Worm (Caenorhabditis elegans) whole organism, young adult: ENCODE data around the gene R151.8.

Experiments used
- B0261.1 ChIP-seq: sonication (generic microtip); optimal IDR thresholded peaks from 2 replicates; lab custom pipeline; 2016; ENCODE audit warnings: mild to moderate bottlenecking, missing genetic modification characterization, moderate library complexity, missing compliant biosample characterization
- B0336.3 ChIP-seq: fragments of 200-800 bp; sonication (Bioruptor generic); IDR thresholded peaks from 2 replicates; pipeline ENCODE4 v1.3.6; 2022; ENCODE audit warnings: missing genetic modification characterization, missing compliant biosample characterization
- C06A6.2 ChIP-seq: fragments of 200-800 bp; sonication (Bioruptor generic); conservative IDR thresholded peaks from 2 replicates; pipeline ENCODE4 v1.3.6; 2022; ENCODE audit warnings: missing genetic modification characterization, missing compliant biosample characterization
- D2030.7 ChIP-seq: fragments of 200-800 bp; sonication (Bioruptor generic); IDR thresholded peaks from 2 replicates; pipeline ENCODE4 v1.3.6; 2022; ENCODE audit warnings: missing genetic modification reagents, missing genetic modification characterization, missing compliant biosample characterization
- F10E7.11 ChIP-seq: sonication (generic microtip); optimal IDR thresholded peaks from 2 replicates; lab custom pipeline; 2017; ENCODE audit warnings: mild to moderate bottlenecking, missing genetic modification characterization, moderate library complexity, missing compliant biosample characterization
- F39B2.1 ChIP-seq: fragments of 200-800 bp; sonication (Bioruptor generic); IDR thresholded peaks from 2 replicates; pipeline ENCODE4 v1.3.6; 2022; ENCODE audit warnings: missing genetic modification reagents, missing genetic modification characterization, missing compliant biosample characterization
- F49E8.2 ChIP-seq: sonication (generic microtip); optimal IDR thresholded peaks from 3 replicates; lab custom pipeline; 2017; ENCODE audit warnings: missing genetic modification characterization, mild to moderate bottlenecking, missing compliant biosample characterization, antibody characterized with exemption, moderate library complexity; ENCODE audit not compliant: insufficient read depth
- F55B11.4 ChIP-seq: sonication (generic microtip); optimal IDR thresholded peaks from 2 replicates; lab custom pipeline; 2016; ENCODE audit warnings: missing compliant biosample characterization, missing genetic modification characterization, borderline replicate concordance; ENCODE audit not compliant: insufficient read depth
- F57A8.1 ChIP-seq: fragments of 200-800 bp; sonication (Bioruptor generic); optimal IDR thresholded peaks from 2 replicates; lab custom pipeline; 2018; ENCODE audit warnings: mild to moderate bottlenecking, missing genetic modification characterization, moderate library complexity, missing compliant biosample characterization
- K11D2.4 ChIP-seq: fragments of 200-800 bp; sonication (Bioruptor generic); IDR thresholded peaks from 2 replicates; pipeline ENCODE4 v1.3.6; 2022; ENCODE audit warnings: missing genetic modification reagents, missing genetic modification characterization, missing compliant biosample characterization
- K12H6.12 ChIP-seq: fragments of 200-800 bp; sonication (Bioruptor generic); optimal IDR thresholded peaks from 2 replicates; lab custom pipeline; 2018; ENCODE audit warnings: mild to moderate bottlenecking, missing genetic modification characterization, missing compliant biosample characterization
- ZK185.1 ChIP-seq: sonication (generic microtip); optimal IDR thresholded peaks from 2 replicates; lab custom pipeline; 2016; ENCODE audit warnings: mild to moderate bottlenecking, missing genetic modification characterization, missing compliant biosample characterization; ENCODE audit not compliant: poor library complexity, severe bottlenecking
- akir-1 ChIP-seq: fragments of 200-800 bp; sonication (Bioruptor generic); optimal IDR thresholded peaks from 2 replicates; lab custom pipeline; 2018; ENCODE audit warnings: mild to moderate bottlenecking, missing genetic modification characterization, moderate library complexity, missing compliant biosample characterization
- aptf-2 ChIP-seq: fragments of 200-800 bp; sonication (Bioruptor generic); conservative IDR thresholded peaks from 2 replicates; pipeline ENCODE4 v1.3.6; 2022; ENCODE audit warnings: missing genetic modification reagents, missing genetic modification characterization, missing compliant biosample characterization
- atf-7 ChIP-seq: sonication (generic microtip); optimal IDR thresholded peaks from 2 replicates; lab custom pipeline; 2017; ENCODE audit warnings: mild to moderate bottlenecking, missing genetic modification characterization, missing compliant biosample characterization
- attf-5 ChIP-seq: fragments of 200-800 bp; sonication (Bioruptor generic); optimal IDR thresholded peaks from 2 replicates; lab custom pipeline; 2018; ENCODE audit warnings: mild to moderate bottlenecking, missing genetic modification characterization, missing compliant biosample characterization
- cebp-1 ChIP-seq, 2 experiments: fragments of 200-800 bp in 1 of 2; sonication (Bioruptor generic) in 1 of 2; sonication (generic microtip) in 1 of 2; IDR thresholded peaks in 1 of 2; optimal IDR thresholded peaks in 1 of 2; 2 replicates each; pipeline versions ENCODE4 v1.3.6 to Lab custom; 2017 to 2022; ENCODE audit warnings: missing compliant biosample characterization in 2 of 2, missing genetic modification characterization in 2 of 2, mild to moderate bottlenecking in 1 of 2, missing genetic modification reagents in 1 of 2, moderate library complexity in 1 of 2
- ceh-79 ChIP-seq: sonication (generic microtip); optimal IDR thresholded peaks from 2 replicates; lab custom pipeline; 2017; ENCODE audit warnings: mild to moderate bottlenecking, missing genetic modification characterization, missing compliant biosample characterization
- chd-7 ChIP-seq: sonication (generic microtip); optimal IDR thresholded peaks from 2 replicates; lab custom pipeline; 2016; ENCODE audit warnings: mild to moderate bottlenecking, missing genetic modification characterization, moderate library complexity, missing compliant biosample characterization
- die-1 ChIP-seq: sonication (generic microtip); optimal IDR thresholded peaks from 2 replicates; lab custom pipeline; 2016; ENCODE audit warnings: missing genotype, mild to moderate bottlenecking, missing genetic modification characterization, missing compliant biosample characterization
- dox-1 ChIP-seq: fragments of 200-800 bp; sonication (Bioruptor generic); IDR thresholded peaks from 2 replicates; pipeline ENCODE4 v1.3.6; 2022; ENCODE audit warnings: missing genetic modification reagents, missing genetic modification characterization, missing compliant biosample characterization
- egrh-3 ChIP-seq: fragments of 200-800 bp; sonication (Bioruptor generic); IDR thresholded peaks from 2 replicates; pipeline ENCODE4 v1.3.6; 2022; ENCODE audit warnings: missing genetic modification reagents, missing genetic modification characterization, missing compliant biosample characterization
- fkh-3 ChIP-seq: sonication (generic microtip); optimal IDR thresholded peaks from 2 replicates; lab custom pipeline; 2016; ENCODE audit warnings: mild to moderate bottlenecking, missing genetic modification characterization, missing compliant biosample characterization
- gei-17 ChIP-seq: fragments of 200-800 bp; sonication (Bioruptor generic); optimal IDR thresholded peaks from 2 replicates; lab custom pipeline; 2018; ENCODE audit warnings: mild to moderate bottlenecking, missing genetic modification characterization, missing compliant biosample characterization
- lag-1 ChIP-seq: fragments of 200-800 bp; sonication (Bioruptor generic); IDR thresholded peaks from 2 replicates; pipeline ENCODE4 v1.3.6; 2022; ENCODE audit warnings: missing genetic modification reagents, missing genetic modification characterization, missing compliant biosample characterization
- let-607 ChIP-seq, 2 experiments: fragments of 200-800 bp in 1 of 2; sonication (Bioruptor generic) in 1 of 2; sonication (generic microtip) in 1 of 2; optimal IDR thresholded peaks; 2 replicates each; lab custom pipeline; 2016 to 2018; ENCODE audit warnings: mild to moderate bottlenecking in 2 of 2, missing compliant biosample characterization in 2 of 2, missing genetic modification characterization in 2 of 2, moderate library complexity in 2 of 2, missing genotype in 1 of 2
- lin-35 ChIP-seq, 3 experiments: fragments of 150-350 bp in 2 of 3; sonication (generic microtip) in 1 of 3; optimal IDR thresholded peaks; 2 replicates each; lab custom pipeline; 2014 to 2018; ENCODE audit warnings: missing biosample characterization in 3 of 3, missing genetic modification characterization in 3 of 3, missing genetic modification reagents in 3 of 3
- lin-54 ChIP-seq: fragments of 200-800 bp; sonication (Bioruptor generic); optimal IDR thresholded peaks from 2 replicates; lab custom pipeline; 2018; ENCODE audit warnings: mild to moderate bottlenecking, missing genetic modification characterization, missing compliant biosample characterization
- lsy-27 ChIP-seq: sonication (generic microtip); optimal IDR thresholded peaks from 2 replicates; lab custom pipeline; 2017; ENCODE audit warnings: missing genetic modification characterization, mild to moderate bottlenecking, missing compliant biosample characterization, antibody characterized with exemption, missing genotype, borderline replicate concordance; ENCODE audit not compliant: insufficient read depth
- mcd-1 ChIP-seq: fragments of 200-800 bp; sonication (Bioruptor generic); IDR thresholded peaks from 2 replicates; pipeline ENCODE4 v1.3.6; 2022; ENCODE audit warnings: missing genetic modification reagents, missing genetic modification characterization, missing compliant biosample characterization
- mes-4 ChIP-seq: sonication (generic microtip); optimal IDR thresholded peaks from 2 replicates; lab custom pipeline; 2016; ENCODE audit warnings: missing genotype, missing genetic modification characterization, missing compliant biosample characterization
- mxl-1 ChIP-seq: sonication (generic microtip); optimal IDR thresholded peaks from 2 replicates; lab custom pipeline; 2016; ENCODE audit warnings: missing genetic modification characterization, missing compliant biosample characterization
- nfya-1 ChIP-seq: sonication (generic microtip); optimal IDR thresholded peaks from 2 replicates; lab custom pipeline; 2017; ENCODE audit warnings: antibody characterized with exemption, missing compliant biosample characterization, missing genetic modification characterization, borderline replicate concordance; ENCODE audit not compliant: insufficient read depth
- nfya-2 ChIP-seq: fragments of 200-800 bp; sonication (Bioruptor generic); IDR thresholded peaks from 2 replicates; pipeline ENCODE4 v1.3.6; 2022; ENCODE audit warnings: missing genetic modification reagents, missing genetic modification characterization, missing compliant biosample characterization
- nfyb-1 ChIP-seq: fragments of 200-800 bp; sonication (Bioruptor generic); IDR thresholded peaks from 2 replicates; pipeline ENCODE4 v1.3.6; 2022; ENCODE audit warnings: missing genetic modification reagents, missing genetic modification characterization, missing compliant biosample characterization
- nhr-80 ChIP-seq: sonication (generic microtip); optimal IDR thresholded peaks from 2 replicates; lab custom pipeline; 2016; ENCODE audit warnings: missing genetic modification characterization, missing compliant biosample characterization
- pha-4 ChIP-seq: fragments of 150-350 bp; sonication (generic microtip); optimal IDR thresholded peaks from 2 replicates; lab custom pipeline; 2014; ENCODE audit warnings: missing biosample characterization, missing genetic modification reagents, missing genetic modification characterization
- rcor-1 ChIP-seq: fragments of 200-800 bp; sonication (Bioruptor generic); IDR thresholded peaks from 2 replicates; pipeline ENCODE4 v1.3.6; 2022; ENCODE audit warnings: missing genetic modification reagents, missing genetic modification characterization, missing compliant biosample characterization
- rec-8 ChIP-seq, 2 experiments: sonication (generic microtip); optimal IDR thresholded peaks; 2 replicates each; lab custom pipeline; 2016; ENCODE audit warnings: mild to moderate bottlenecking in 2 of 2, missing genetic modification characterization in 2 of 2, missing genetic modification reagents in 2 of 2, missing genotype in 2 of 2, missing biosample characterization in 1 of 2, missing compliant biosample characterization in 1 of 2, moderate library complexity in 1 of 2
- repo-1 ChIP-seq: sonication (generic microtip); optimal IDR thresholded peaks from 2 replicates; lab custom pipeline; 2017; ENCODE audit warnings: mild to moderate bottlenecking, missing genetic modification characterization, missing compliant biosample characterization
- rpc-1 ChIP-seq, 2 experiments: fragments of 150-350 bp in 1 of 2; sonication (generic microtip) in 1 of 2; optimal IDR thresholded peaks; 2 replicates each; lab custom pipeline; 2014 to 2018; ENCODE audit warnings: missing biosample characterization in 1 of 2, missing genetic modification characterization in 1 of 2, missing genetic modification reagents in 1 of 2, missing genotype in 1 of 2
- somi-1 ChIP-seq: fragments of 200-800 bp; sonication (Bioruptor generic); optimal IDR thresholded peaks from 2 replicates; lab custom pipeline; 2018; ENCODE audit warnings: mild to moderate bottlenecking, missing genetic modification characterization, missing compliant biosample characterization
- tlf-1 ChIP-seq: fragments of 200-800 bp; sonication (Bioruptor generic); optimal IDR thresholded peaks from 2 replicates; lab custom pipeline; 2018; ENCODE audit warnings: mild to moderate bottlenecking, missing genetic modification characterization, missing compliant biosample characterization
- xnd-1 ChIP-seq: sonication (generic microtip); optimal IDR thresholded peaks from 2 replicates; lab custom pipeline; 2016; ENCODE audit warnings: missing genotype, missing genetic modification reagents, missing genetic modification characterization, missing compliant biosample characterization
- zim-3 ChIP-seq: sonication (generic microtip); optimal IDR thresholded peaks from 2 replicates; lab custom pipeline; 2017; ENCODE audit warnings: mild to moderate bottlenecking, missing genetic modification characterization, moderate library complexity, missing compliant biosample characterization
- ztf-18 ChIP-seq: sonication (generic microtip); optimal IDR thresholded peaks from 2 replicates; lab custom pipeline; 2016; ENCODE audit warnings: missing genotype, mild to moderate bottlenecking, missing genetic modification characterization, missing compliant biosample characterization
- ztf-26 ChIP-seq: sonication (generic microtip); optimal IDR thresholded peaks from 2 replicates; lab custom pipeline; 2017; ENCODE audit warnings: missing genetic modification characterization, missing compliant biosample characterization

Gene R151.8

DNA sequence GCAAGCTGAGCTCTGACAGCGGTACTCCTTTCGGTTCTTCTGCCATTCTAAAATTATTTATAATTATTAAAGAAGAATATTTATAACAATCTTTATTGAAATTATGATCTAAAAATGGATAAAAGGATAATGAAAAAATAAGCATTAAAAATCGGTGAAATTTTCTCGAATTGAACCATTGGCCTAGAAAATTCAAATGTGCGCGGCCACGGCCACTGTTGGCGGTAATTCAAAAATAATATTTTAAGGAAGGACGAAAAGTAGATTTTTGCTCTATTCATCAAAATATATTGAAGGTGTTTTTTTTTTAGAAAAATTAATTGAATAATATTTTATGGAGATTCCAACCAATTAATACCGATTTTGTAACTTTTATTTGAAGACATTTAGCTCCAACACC is 30.7 kb downstream of the R151.8 start, which contains the start of gene pfd-5 (continued):
- TF ChIP-seq ztf-18 (tag; lab: Kevin White, UChicago) (peak; percentile 11), fkh-3 (no peak), ZK185.1 (tag; lab: Kevin White, UChicago) (peak; percentile 55), F55B11.4 (tag; lab: Kevin White, UChicago) (no peak), mxl-1 (tag; lab: Kevin White, UChicago) (no peak), F49E8.2 (tag; lab: Kevin White, UChicago) (no peak), die-1 (no peak), nfyb-1 (GFP tag; lab: Robert Waterston, UW) (no peak), gei-17 (no peak), K12H6.12 (tag; lab: Kevin White, UChicago) (no peak), mes-4 (tag; lab: Kevin White, UChicago) (no peak), nfya-1 (tag; lab: Kevin White, UChicago) (no peak), C06A6.2 (GFP tag; lab: Robert Waterston, UW) (no peak), B0336.3 (GFP tag; lab: Robert Waterston, UW) (no peak), F57A8.1 (GFP tag; lab: Kevin White, UChicago) (no peak), repo-1 (tag; lab: Kevin White, UChicago) (no peak), aptf-2 (GFP tag; lab: Robert Waterston, UW) (no peak), pha-4 (tag; lab: Kevin White, UChicago) (no peak), D2030.7 (GFP tag; lab: Robert Waterston, UW) (peak; percentile 39), lsy-27 (tag; lab: Kevin White, UChicago) (no peak), dox-1 (GFP tag; lab: Robert Waterston, UW) (no peak), lin-35 (GFP tag; optimal IDR thresholded peaks at IDR 0.05; lab: Kevin White, UChicago) (peak in 2 of 3 experiments; percentile 32 to 93), xnd-1 (tag; lab: Kevin White, UChicago) (no peak), attf-5 (GFP tag; lab: Kevin White, UChicago) (no peak), zim-3 (no peak), tlf-1 (GFP tag; lab: Kevin White, UChicago) (no peak), K11D2.4 (GFP tag; lab: Robert Waterston, UW) (no peak), ztf-26 (tag; lab: Kevin White, UChicago) (no peak), mcd-1 (peak; percentile 55; the same call in 1 of the 2 replicates), akir-1 (GFP tag; lab: Kevin White, UChicago) (no peak), egrh-3 (GFP tag; lab: Robert Waterston, UW) (no peak), rec-8 (tag; optimal IDR thresholded peaks at IDR 0.05; lab: Kevin White, UChicago) (no peak), B0261.1 (tag; lab: Kevin White, UChicago) (no peak), rpc-1 (optimal IDR thresholded peaks at IDR 0.05; lab: Kevin White, UChicago) (no peak), rpc-1 (tag; optimal IDR thresholded peaks at IDR 0.05; lab: Kevin White, UChicago) (no peak), F39B2.1 (no peak), F10E7.11 (tag; lab: Kevin White, UChicago) (no peak), somi-1 (GFP tag; lab: Kevin White, UChicago) (no peak), cebp-1 (GFP tag; IDR thresholded peaks at IDR 0.05; lab: Robert Waterston, UW) (no peak), cebp-1 (tag; optimal IDR thresholded peaks at IDR 0.05; lab: Kevin White, UChicago) (no peak), rcor-1 (GFP tag; lab: Robert Waterston, UW) (peak; percentile 60), ceh-79 (tag; lab: Kevin White, UChicago) (no peak), let-607 (tag; optimal IDR thresholded peaks at IDR 0.05; lab: Kevin White, UChicago) (no peak), atf-7 (no peak), lag-1 (GFP tag; lab: Robert Waterston, UW) (no peak), chd-7 (no peak), nhr-80 (tag; lab: Kevin White, UChicago) (no peak), nfya-2 (GFP tag; lab: Robert Waterston, UW) (no peak), lin-54 (GFP tag; lab: Kevin White, UChicago) (peak; percentile 98)
